Worm (Caenorhabditis elegans): Measurements from ENCODE around the gene C26D10.6.

- peak in 1 of 2 experiments; percentile 13 for TF ChIP-seq unc-62 (GFP tag; optimal IDR thresholded peaks at IDR 0.05 in 1 of 2)
- no peak for TF ChIP-seq unc-62 (tag; optimal IDR thresholded peaks at IDR 0.05)
- TF ChIP-seq nhr-25 (tag; optimal IDR thresholded peaks at IDR 0.05; ENCODE audit: borderline replicate concordance, insufficient read depth) = no peak
- TF ChIP-seq nhr-77 (tag; optimal IDR thresholded peaks at IDR 0.05) = no peak
- no peak for TF ChIP-seq ceh-44 (GFP tag; IDR thresholded peaks at IDR 0.05)
- no peak for TF ChIP-seq lin-39 (tag; optimal IDR thresholded peaks at IDR 0.05)
- no peak for TF ChIP-seq mes-2 (tag; optimal IDR thresholded peaks at IDR 0.05; ENCODE audit: poor library complexity, severe bottlenecking)
- TF ChIP-seq nhr-28 (tag; optimal IDR thresholded peaks at IDR 0.05) = peak; percentile 74
- TF ChIP-seq ces-1 (GFP tag; optimal IDR thresholded peaks at IDR 0.05) = no peak
- TF ChIP-seq R02D3.7 (tag; optimal IDR thresholded peaks at IDR 0.05) = no peak
Observed at ce11 chrII:8386897-8387296, 32.4 kb upstream of the C26D10.6 start.
